Fruit fly (Drosophila melanogaster): ENCODE measurements around the gene polo.

dm6 chr3L:20361389-20361788 lies 51.9 kb downstream of the polo start, which contains the start of gene Prim2:
- TF ChIP-seq CG15336 (GFP tag; IDR thresholded peaks at IDR 0.05) (no peak), pdm3 (GFP tag; optimal IDR thresholded peaks at IDR 0.05) (no peak), CG31627 (GFP tag; optimal IDR thresholded peaks at IDR 0.05) (no peak), Sox102F (GFP tag; optimal IDR thresholded peaks at IDR 0.05) (no peak), CG6792 (GFP tag; optimal IDR thresholded peaks at IDR 0.05) (no peak), lz (GFP tag; optimal IDR thresholded peaks at IDR 0.05) (no peak), CG3919 (GFP tag; optimal IDR thresholded peaks at IDR 0.05) (no peak)
